Worm (Caenorhabditis elegans) whole organism, young adult: ENCODE measurements around the gene ZK1307.7.

Source experiments
- ama-1 ChIP-seq, 3 experiments: fragments of 150-350 bp in 1 of 3; sonication (generic microtip) in 2 of 3; optimal IDR thresholded peaks; 2 replicates each; lab custom pipeline; 2014 to 2018; ENCODE audit warnings: missing biosample characterization in 2 of 3, missing genetic modification characterization in 2 of 3, missing genetic modification reagents in 2 of 3
- cebp-1 ChIP-seq, 2 experiments: fragments of 200-800 bp in 1 of 2; sonication (Bioruptor generic) in 1 of 2; sonication (generic microtip) in 1 of 2; IDR thresholded peaks in 1 of 2; optimal IDR thresholded peaks in 1 of 2; 2 replicates each; pipeline versions ENCODE4 v1.3.6 to Lab custom; 2017 to 2022; ENCODE audit warnings: missing compliant biosample characterization in 2 of 2, missing genetic modification characterization in 2 of 2, mild to moderate bottlenecking in 1 of 2, missing genetic modification reagents in 1 of 2, moderate library complexity in 1 of 2
- lsl-1 ChIP-seq: fragments of 200-800 bp; sonication (Bioruptor generic); optimal IDR thresholded peaks from 2 replicates; lab custom pipeline; 2018; ENCODE audit warnings: mild to moderate bottlenecking, missing genetic modification characterization, moderate library complexity, missing compliant biosample characterization
- madf-3 ChIP-seq: fragments of 200-800 bp; sonication (Bioruptor generic); IDR thresholded peaks from 2 replicates; pipeline ENCODE4 v1.3.6; 2022; ENCODE audit warnings: missing genetic modification reagents, missing genetic modification characterization, missing compliant biosample characterization

DNA sequence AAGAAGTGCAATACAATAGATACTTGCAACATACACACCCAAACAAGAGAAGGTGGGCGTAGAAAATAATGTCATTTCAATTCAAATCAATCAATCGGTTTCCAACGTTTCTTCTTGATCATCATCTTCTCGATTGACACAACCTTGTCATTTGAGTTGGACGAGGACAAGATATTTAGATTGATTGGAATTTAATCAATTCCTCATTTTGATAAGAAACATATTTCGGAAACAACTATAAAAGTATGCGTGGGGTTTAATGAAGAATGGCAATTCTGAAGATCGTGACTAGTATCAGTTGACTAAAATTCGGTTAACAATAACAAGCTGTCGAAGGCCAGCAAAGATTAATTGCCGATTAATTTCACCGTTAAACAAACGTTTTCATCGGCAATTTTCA lies 15.8 kb upstream of the ZK1307.7 start:
- no peak for TF ChIP-seq ama-1 (optimal IDR thresholded peaks at IDR 0.05; lab: Kevin White, UChicago)
- no peak for TF ChIP-seq ama-1 (GFP tag; optimal IDR thresholded peaks at IDR 0.05; lab: Kevin White, UChicago)
- TF ChIP-seq madf-3 = no peak
- no peak for TF ChIP-seq lsl-1 (GFP tag; lab: Kevin White, UChicago)
- TF ChIP-seq cebp-1 (GFP tag; IDR thresholded peaks at IDR 0.05; lab: Robert Waterston, UW) = no peak
- no peak for TF ChIP-seq cebp-1 (tag; optimal IDR thresholded peaks at IDR 0.05; lab: Kevin White, UChicago)
